Worm (Caenorhabditis elegans): Measurements from ENCODE around the gene F49C12.1.

DNA sequence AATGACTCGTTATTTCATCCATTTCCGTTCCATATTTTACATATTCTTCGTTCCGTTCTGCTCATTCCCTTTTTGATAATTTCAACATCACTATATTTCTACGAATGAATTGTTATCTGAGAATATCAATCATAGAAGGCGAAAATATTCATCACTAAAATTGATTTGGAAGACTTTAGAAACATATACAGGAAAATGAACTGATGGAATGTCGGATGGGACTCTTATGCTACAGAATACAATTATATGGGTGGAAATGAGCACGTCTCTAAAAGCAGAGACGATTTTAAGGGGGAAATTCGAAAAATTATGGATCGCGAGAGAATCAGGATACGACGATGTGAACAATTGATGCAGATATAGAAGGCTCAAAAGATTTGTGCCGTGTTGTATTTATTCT is 23.9 kb upstream of the F49C12.1 start:
- TF ChIP-seq ztf-29 (GFP tag; IDR thresholded peaks at IDR 0.05) (no peak), klf-2 (GFP tag; conservative IDR thresholded peaks at IDR 0.05) (no peak), med-1 (GFP tag; optimal IDR thresholded peaks at IDR 0.05; ENCODE audit: insufficient read depth) (no peak), tab-1 (GFP tag; IDR thresholded peaks at IDR 0.05) (no peak), cog-1 (tag; optimal IDR thresholded peaks at IDR 0.05) (no peak), ref-1 (GFP tag; conservative IDR thresholded peaks at IDR 0.05) (no peak), T22C8.4 (GFP tag; IDR thresholded peaks at IDR 0.05) (no peak)
